Worm (Caenorhabditis elegans) whole organism, L2 larva: ENCODE measurements around the gene C26F1.3.

Source experiments
- ama-1 ChIP-seq: fragments of 150-350 bp; optimal IDR thresholded peaks from 2 replicates; lab custom pipeline; 2018; ENCODE audit warnings: inconsistent platforms
- blmp-1 ChIP-seq: sonication (generic microtip); optimal IDR thresholded peaks from 2 replicates; lab custom pipeline; 2017; ENCODE audit warnings: missing genetic modification characterization, mild to moderate bottlenecking, missing compliant biosample characterization, antibody characterized with exemption, moderate library complexity; ENCODE audit not compliant: insufficient read depth
- crh-2 ChIP-seq: sonication (generic microtip); optimal IDR thresholded peaks from 2 replicates; lab custom pipeline; 2017; ENCODE audit warnings: missing biosample characterization, missing genetic modification characterization
- dmd-4 ChIP-seq: sonication (generic microtip); optimal IDR thresholded peaks from 2 replicates; lab custom pipeline; 2017; ENCODE audit warnings: missing biosample characterization, missing genetic modification characterization
- fos-1 ChIP-seq: fragments of 150-350 bp; optimal IDR thresholded peaks from 2 replicates; lab custom pipeline; 2014; ENCODE audit warnings: missing biosample characterization, missing genetic modification characterization
- nhr-10 ChIP-seq: sonication (generic microtip); optimal IDR thresholded peaks from 2 replicates; lab custom pipeline; 2017; ENCODE audit warnings: missing biosample characterization, missing genetic modification characterization
- nhr-25 ChIP-seq: fragments of 150-350 bp; sonication (generic microtip); optimal IDR thresholded peaks from 3 replicates; lab custom pipeline; 2014; ENCODE audit warnings: missing biosample characterization, missing genetic modification characterization
- skn-1 ChIP-seq: sonication (generic microtip); optimal IDR thresholded peaks from 2 replicates; lab custom pipeline; 2017; ENCODE audit warnings: missing biosample characterization, missing genetic modification characterization
- unc-39 ChIP-seq: fragments of 150-350 bp; optimal IDR thresholded peaks from 2 replicates; lab custom pipeline; 2014; ENCODE audit warnings: missing biosample characterization, missing genetic modification characterization
- unc-62 ChIP-seq: fragments of 150-350 bp; optimal IDR thresholded peaks from 2 replicates; lab custom pipeline; 2014; ENCODE audit warnings: missing biosample characterization, missing genetic modification reagents, missing genetic modification characterization
- zag-1 ChIP-seq: fragments of 150-350 bp; optimal IDR thresholded peaks from 2 replicates; lab custom pipeline; 2014; ENCODE audit warnings: missing biosample characterization, missing genetic modification characterization

DNA sequence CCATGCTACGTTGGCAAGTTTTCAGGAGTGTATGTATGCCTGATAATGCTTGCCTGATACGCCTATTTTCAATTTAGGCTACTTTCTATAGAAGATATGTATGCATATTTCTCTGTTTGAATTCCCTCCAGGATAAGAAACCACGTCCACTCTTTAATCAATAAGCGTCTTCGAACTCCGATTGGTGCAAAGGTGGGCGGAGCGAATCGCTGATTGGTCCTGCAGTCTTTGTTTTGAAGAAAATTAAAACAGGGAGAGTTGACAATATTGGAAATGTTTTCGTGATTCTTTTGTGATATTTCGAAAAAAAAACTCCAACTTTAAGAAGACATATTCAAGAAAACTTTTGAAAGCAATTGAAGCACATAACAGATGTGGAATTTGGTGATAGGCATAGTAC, 15.2 kb upstream of the C26F1.3 start:
- TF ChIP-seq nhr-25 (tag; lab: Kevin White, UChicago) (no peak), crh-2 (no peak), nhr-10 (no peak), dmd-4 (tag; lab: Kevin White, UChicago) (no peak), zag-1 (no peak), skn-1 (tag; lab: Kevin White, UChicago) (no peak), unc-39 (tag; lab: Kevin White, UChicago) (no peak), unc-62 (GFP tag; lab: Kevin White, UChicago) (no peak), blmp-1 (tag; lab: Kevin White, UChicago) (no peak), fos-1 (tag; lab: Kevin White, UChicago) (no peak), ama-1 (lab: Kevin White, UChicago) (no peak)
